Fruit fly (Drosophila melanogaster): ENCODE measurements around the gene Pdp1.
A peak's percentile ranks its signal among the peaks of the same experiment; 100 is the strongest.

Pdp1 gene

dm6 chr3L:7820236-7820635 lies 46.9 kb downstream of the Pdp1 start:
- TF ChIP-seq fru (GFP tag; optimal IDR thresholded peaks at IDR 0.05), result no peak
- TF ChIP-seq HLH106 (tag; optimal IDR thresholded peaks at IDR 0.05), result no peak
- TF ChIP-seq N (GFP tag; optimal IDR thresholded peaks at IDR 0.05), result no peak
- no peak for TF ChIP-seq Dfd (GFP tag; optimal IDR thresholded peaks at IDR 0.05)
- TF ChIP-seq Sp1 (GFP tag; optimal IDR thresholded peaks at IDR 0.05), result no peak
- TF ChIP-seq Abd-B (GFP tag; optimal IDR thresholded peaks at IDR 0.05), result no peak
- no peak for TF ChIP-seq Jra (GFP tag; optimal IDR thresholded peaks at IDR 0.05)

dm6 chr3L:7818473-7818980 lies 48.6 kb downstream of the Pdp1 start:
- TF ChIP-seq pan (optimal IDR thresholded peaks at IDR 0.05), result no peak
- TF ChIP-seq Vsx2 (GFP tag; optimal IDR thresholded peaks at IDR 0.05; ENCODE audit: partially characterized antibody), result peak; percentile 16
- TF ChIP-seq Dfd (GFP tag; optimal IDR thresholded peaks at IDR 0.05), result peak; percentile 31

- no peak for TF ChIP-seq dsf (GFP tag; optimal IDR thresholded peaks at IDR 0.05; ENCODE audit: borderline replicate concordance)
- TF ChIP-seq rgr (GFP tag; optimal IDR thresholded peaks at IDR 0.05), result no peak
- TF ChIP-seq Hnf4 (GFP tag; optimal IDR thresholded peaks at IDR 0.05), result no peak
- no peak for TF ChIP-seq jim (GFP tag; optimal IDR thresholded peaks at IDR 0.05)
- no peak for TF ChIP-seq h (GFP tag; optimal IDR thresholded peaks at IDR 0.05)
- no peak for TF ChIP-seq tai (GFP tag; optimal IDR thresholded peaks at IDR 0.05)
- no peak for TF ChIP-seq CG32264 (GFP tag; optimal IDR thresholded peaks at IDR 0.05)
- TF ChIP-seq Myc (optimal IDR thresholded peaks at IDR 0.05), result no peak
- TF ChIP-seq Vsx2 (GFP tag; optimal IDR thresholded peaks at IDR 0.05; ENCODE audit: partially characterized antibody), result no peak
- no peak for TF ChIP-seq Jra (GFP tag; optimal IDR thresholded peaks at IDR 0.05)
- no peak for TF ChIP-seq Abd-B (GFP tag; optimal IDR thresholded peaks at IDR 0.05)
- TF ChIP-seq foxo (GFP tag; optimal IDR thresholded peaks at IDR 0.05), result no peak
- no peak for TF ChIP-seq Hr78 (GFP tag; optimal IDR thresholded peaks at IDR 0.05)
- TF ChIP-seq OdsH (GFP tag; optimal IDR thresholded peaks at IDR 0.05), result no peak
- no peak for TF ChIP-seq Rel (GFP tag; optimal IDR thresholded peaks at IDR 0.05)
- no peak for TF ChIP-seq Rel (tag; optimal IDR thresholded peaks at IDR 0.05)
- no peak for TF ChIP-seq fru (GFP tag; optimal IDR thresholded peaks at IDR 0.05)
These were observed 50.0 kb downstream of the Pdp1 start for dm6 chr3L:7817194-7817593.

dm6 chr3L:7815956-7816355 lies 51.2 kb downstream of the Pdp1 start:
- TF ChIP-seq CG32264 (GFP tag; optimal IDR thresholded peaks at IDR 0.05) (no peak), Abd-B (GFP tag; optimal IDR thresholded peaks at IDR 0.05) (no peak), Rel (GFP tag; optimal IDR thresholded peaks at IDR 0.05) (no peak), Rel (tag; optimal IDR thresholded peaks at IDR 0.05) (no peak), sv (GFP tag; optimal IDR thresholded peaks at IDR 0.05) (no peak), Dif (GFP tag; optimal IDR thresholded peaks at IDR 0.05; ENCODE audit: partially characterized antibody) (no peak)

dm6 chr3L:7813422-7813821 lies 53.7 kb downstream of the Pdp1 start:
- peak; percentile 98 for TF ChIP-seq N (GFP tag; optimal IDR thresholded peaks at IDR 0.05)
- no peak for TF ChIP-seq HLH106 (tag; optimal IDR thresholded peaks at IDR 0.05)
- peak; percentile 94 for TF ChIP-seq Myc (optimal IDR thresholded peaks at IDR 0.05)
- peak; percentile 94 for TF ChIP-seq Vsx2 (GFP tag; optimal IDR thresholded peaks at IDR 0.05; ENCODE audit: partially characterized antibody)
- TF ChIP-seq lola (GFP tag; optimal IDR thresholded peaks at IDR 0.05), result peak; percentile 83
- peak; percentile 11 to 20 for TF ChIP-seq dl (GFP tag; optimal IDR thresholded peaks at IDR 0.05; ENCODE audit: insufficient read depth in 1 of 2, partially characterized antibody in 2 of 2)
- peak; percentile 35 for TF ChIP-seq Hr78 (GFP tag; optimal IDR thresholded peaks at IDR 0.05)
- TF ChIP-seq Dif (GFP tag; optimal IDR thresholded peaks at IDR 0.05; ENCODE audit: partially characterized antibody), result peak; percentile 82
- TF ChIP-seq GATAd (GFP tag; optimal IDR thresholded peaks at IDR 0.05), result no peak

- no peak for TF ChIP-seq CG32264 (GFP tag; optimal IDR thresholded peaks at IDR 0.05)
- peak; percentile 75 for TF ChIP-seq Myc (optimal IDR thresholded peaks at IDR 0.05)
- TF ChIP-seq Sp1 (GFP tag; optimal IDR thresholded peaks at IDR 0.05), result no peak
- no peak for TF ChIP-seq brk (GFP tag; optimal IDR thresholded peaks at IDR 0.05)
- no peak for TF ChIP-seq Jra (GFP tag; optimal IDR thresholded peaks at IDR 0.05)
- no peak for TF ChIP-seq sage (GFP tag; optimal IDR thresholded peaks at IDR 0.05)
- TF ChIP-seq N (GFP tag; optimal IDR thresholded peaks at IDR 0.05), result peak; percentile 86
- TF ChIP-seq Vsx2 (GFP tag; optimal IDR thresholded peaks at IDR 0.05; ENCODE audit: partially characterized antibody), result peak; percentile 36
- peak; percentile 49 for TF ChIP-seq Dif (GFP tag; optimal IDR thresholded peaks at IDR 0.05; ENCODE audit: partially characterized antibody)
- TF ChIP-seq Mio (GFP tag; optimal IDR thresholded peaks at IDR 0.05), result no peak
- TF ChIP-seq Rel (GFP tag; optimal IDR thresholded peaks at IDR 0.05), result no peak
- TF ChIP-seq Rel (tag; optimal IDR thresholded peaks at IDR 0.05), result no peak
- TF ChIP-seq dl (GFP tag; optimal IDR thresholded peaks at IDR 0.05; ENCODE audit: insufficient read depth in 1 of 2, partially characterized antibody in 2 of 2), result no peak
- no peak for TF ChIP-seq ey (GFP tag; optimal IDR thresholded peaks at IDR 0.05)
- no peak for TF ChIP-seq fru (GFP tag; optimal IDR thresholded peaks at IDR 0.05)
- no peak for TF ChIP-seq usp (GFP tag; optimal IDR thresholded peaks at IDR 0.05)
These were observed 55.6 kb downstream of the Pdp1 start for dm6 chr3L:7811594-7811993.

Measured in whole organism, wandering third instar larva.